Fruit fly (Drosophila melanogaster) whole organism, embryonic: ENCODE data around the gene CG13373.

Experiments used
- ATbp ChIP-seq: fragments of 200-800 bp; sonication (Bioruptor generic); optimal IDR thresholded peaks from 2 replicates; lab custom pipeline; 2017; ENCODE audit warnings: missing biosample characterization, mild to moderate bottlenecking, missing genetic modification characterization, missing genetic modification reagents
- B-H2 ChIP-seq: fragments of 200-800 bp; sonication (Bioruptor generic); optimal IDR thresholded peaks from 2 replicates; lab custom pipeline; 2018; ENCODE audit warnings: missing biosample characterization, mild to moderate bottlenecking, missing genetic modification characterization
- CG10543 ChIP-seq: fragments of 200-800 bp; sonication (Bioruptor generic); optimal IDR thresholded peaks from 3 replicates; lab custom pipeline; 2017; ENCODE audit warnings: missing biosample characterization, mild to moderate bottlenecking, missing genetic modification characterization, moderate library complexity
- CG10959 ChIP-seq: fragments of 200-800 bp; sonication (Bioruptor generic); IDR thresholded peaks from 2 replicates; pipeline ENCODE4 v1.3.6; 2022; ENCODE audit warnings: missing biosample characterization, missing genetic modification characterization
- CG11456 ChIP-seq: fragments of 200-800 bp; sonication (Bioruptor generic); IDR thresholded peaks from 3 replicates; pipeline ENCODE4 v1.3.6; 2022; ENCODE audit warnings: missing biosample characterization, missing genetic modification characterization
- CG12391 ChIP-seq: fragments of 200-800 bp; sonication (Bioruptor generic); optimal IDR thresholded peaks from 3 replicates; lab custom pipeline; 2018; ENCODE audit warnings: missing biosample characterization, mild to moderate bottlenecking, missing genetic modification characterization, moderate library complexity
- CG12769 ChIP-seq: fragments of 200-800 bp; sonication (Bioruptor generic); optimal IDR thresholded peaks from 2 replicates; lab custom pipeline; 2019; ENCODE audit warnings: missing biosample characterization, mild to moderate bottlenecking, missing genetic modification characterization, moderate library complexity
- CG13894 ChIP-seq: fragments of 200-800 bp; sonication (Bioruptor generic); optimal IDR thresholded peaks from 3 replicates; lab custom pipeline; 2018; ENCODE audit warnings: missing biosample characterization, mild to moderate bottlenecking, missing genetic modification characterization, moderate library complexity
- CG14050 ChIP-seq: fragments of 200-800 bp; sonication (Bioruptor generic); IDR thresholded peaks from 3 replicates; pipeline ENCODE4 v1.3.6; 2022; ENCODE audit warnings: missing biosample characterization, missing genetic modification characterization
- CG14860 ChIP-seq: fragments of 200-800 bp; sonication (Bioruptor generic); IDR thresholded peaks from 3 replicates; pipeline ENCODE4 v1.3.6; 2022; ENCODE audit warnings: missing biosample characterization, missing genetic modification characterization; ENCODE audit not compliant: partially characterized antibody
- CG15073 ChIP-seq: fragments of 200-800 bp; sonication (Bioruptor generic); optimal IDR thresholded peaks from 2 replicates; lab custom pipeline; 2016; ENCODE audit warnings: missing biosample characterization, missing genetic modification characterization
- CG17328 ChIP-seq: fragments of 200-800 bp; sonication (Bioruptor generic); IDR thresholded peaks from 2 replicates; pipeline ENCODE4 v1.3.6; 2022; ENCODE audit warnings: missing biosample characterization, missing genetic modification characterization
- CG17568 ChIP-seq: fragments of 200-800 bp; sonication (Bioruptor generic); optimal IDR thresholded peaks from 2 replicates; lab custom pipeline; 2018; ENCODE audit warnings: missing biosample characterization, mild to moderate bottlenecking, missing genetic modification characterization, moderate library complexity
- CG17829 ChIP-seq: fragments of 200-800 bp; optimal IDR thresholded peaks from 2 replicates; lab custom pipeline; 2019; ENCODE audit warnings: missing biosample characterization, mild to moderate bottlenecking, missing genetic modification characterization, moderate library complexity
- CG1832 ChIP-seq: fragments of 200-800 bp; sonication (Bioruptor generic); optimal IDR thresholded peaks from 2 replicates; lab custom pipeline; 2017; ENCODE audit warnings: missing biosample characterization, mild to moderate bottlenecking, missing genetic modification characterization, inconsistent platforms
- CG2202 ChIP-seq: fragments of 200-800 bp; sonication (Bioruptor generic); optimal IDR thresholded peaks from 2 replicates; lab custom pipeline; 2018; ENCODE audit warnings: missing biosample characterization, mild to moderate bottlenecking, missing genetic modification characterization
- CG30020 ChIP-seq: fragments of 200-800 bp; optimal IDR thresholded peaks from 2 replicates; lab custom pipeline; 2019; ENCODE audit warnings: missing biosample characterization, mild to moderate bottlenecking, missing genetic modification characterization, moderate library complexity
- CG34376 ChIP-seq: fragments of 200-800 bp; sonication (Bioruptor generic); optimal IDR thresholded peaks from 2 replicates; lab custom pipeline; 2018; ENCODE audit warnings: missing biosample characterization, mild to moderate bottlenecking, missing genetic modification characterization
- CG7928 ChIP-seq: fragments of 200-800 bp; sonication (Bioruptor generic); optimal IDR thresholded peaks from 2 replicates; lab custom pipeline; 2017; ENCODE audit warnings: missing biosample characterization, mild to moderate bottlenecking, missing genetic modification characterization
- CG8765 ChIP-seq: fragments of 200-800 bp; sonication (Bioruptor generic); IDR thresholded peaks from 2 replicates; pipeline ENCODE4 v1.3.6; 2022; ENCODE audit warnings: missing biosample characterization, missing genetic modification characterization
- Dek ChIP-seq: fragments of 200-800 bp; sonication (Bioruptor generic); optimal IDR thresholded peaks from 3 replicates; lab custom pipeline; 2019; ENCODE audit warnings: missing biosample characterization, mild to moderate bottlenecking, missing genetic modification characterization, moderate library complexity
- Doc2 ChIP-seq: fragments of 200-800 bp; sonication (Bioruptor generic); IDR thresholded peaks from 2 replicates; pipeline ENCODE4 v1.3.6; 2022; ENCODE audit warnings: missing biosample characterization, missing genetic modification characterization
- H15 ChIP-seq: fragments of 200-800 bp; sonication (Bioruptor generic); IDR thresholded peaks from 3 replicates; pipeline ENCODE4 v1.3.6; 2022; ENCODE audit warnings: missing biosample characterization, missing genetic modification characterization
- HLH3B ChIP-seq: fragments of 200-800 bp; sonication (Bioruptor generic); IDR thresholded peaks from 2 replicates; pipeline ENCODE4 v1.3.6; 2022; ENCODE audit warnings: missing biosample characterization, missing genetic modification characterization
- Hr3 ChIP-seq: fragments of 200-800 bp; sonication (Bioruptor generic); optimal IDR thresholded peaks from 3 replicates; lab custom pipeline; 2016; ENCODE audit warnings: missing biosample characterization, missing genetic modification characterization
- Lhr ChIP-seq: fragments of 200-800 bp; sonication (Bioruptor generic); optimal IDR thresholded peaks from 3 replicates; lab custom pipeline; 2017; ENCODE audit warnings: mild to moderate bottlenecking, missing biosample characterization, missing genetic modification reagents, missing genetic modification characterization
- Lim3 ChIP-seq: fragments of 200-800 bp; sonication (Bioruptor generic); IDR thresholded peaks from 2 replicates; pipeline ENCODE4 v1.3.6; 2022; ENCODE audit warnings: missing biosample characterization, missing genetic modification characterization
- Opbp ChIP-seq: fragments of 200-800 bp; sonication (Bioruptor generic); IDR thresholded peaks from 3 replicates; pipeline ENCODE4 v1.3.6; 2022; ENCODE audit warnings: missing biosample characterization, missing genetic modification characterization; ENCODE audit not compliant: partially characterized antibody
- Sry-δ ChIP-seq: fragments of 200-800 bp; sonication (Bioruptor generic); optimal IDR thresholded peaks from 2 replicates; lab custom pipeline; 2016; ENCODE audit warnings: missing biosample characterization, missing genetic modification characterization
- Usf ChIP-seq: fragments of 200-800 bp; sonication (Bioruptor generic); optimal IDR thresholded peaks from 2 replicates; lab custom pipeline; 2017; ENCODE audit warnings: missing genotype, missing biosample characterization, missing genetic modification characterization
- ac ChIP-seq: fragments of 200-800 bp; sonication (Bioruptor generic); optimal IDR thresholded peaks from 3 replicates; lab custom pipeline; 2017; ENCODE audit warnings: missing biosample characterization, mild to moderate bottlenecking, missing genetic modification characterization
- chif ChIP-seq, 2 experiments: fragments of 200-800 bp; sonication (Bioruptor generic); optimal IDR thresholded peaks; 3 replicates each; lab custom pipeline; 2016; ENCODE audit warnings: missing biosample characterization in 2 of 2, missing genetic modification characterization in 2 of 2
- chm ChIP-seq: fragments of 200-800 bp; sonication (Bioruptor generic); IDR thresholded peaks from 2 replicates; pipeline ENCODE4 v1.3.6; 2022; ENCODE audit warnings: missing biosample characterization, missing genetic modification characterization
- ci ChIP-seq: fragments of 200-800 bp; sonication (Bioruptor generic); IDR thresholded peaks from 3 replicates; pipeline ENCODE4 v1.3.6; 2022; ENCODE audit warnings: missing biosample characterization, missing genetic modification characterization
- dati ChIP-seq: fragments of 200-800 bp; sonication (Bioruptor generic); IDR thresholded peaks from 2 replicates; pipeline ENCODE4 v1.3.6; 2022; ENCODE audit warnings: missing biosample characterization, missing genetic modification characterization
- dmrt99B ChIP-seq: fragments of 200-800 bp; sonication (Bioruptor generic); optimal IDR thresholded peaks from 2 replicates; lab custom pipeline; 2018; ENCODE audit warnings: missing biosample characterization, mild to moderate bottlenecking, missing genetic modification characterization, moderate library complexity
- gfzf ChIP-seq: fragments of 200-800 bp; sonication (Bioruptor generic); optimal IDR thresholded peaks from 2 replicates; lab custom pipeline; 2016; ENCODE audit warnings: missing biosample characterization, mild to moderate bottlenecking, missing genetic modification characterization, moderate library complexity
- grn ChIP-seq: fragments of 200-800 bp; sonication (Bioruptor generic); optimal IDR thresholded peaks from 3 replicates; lab custom pipeline; 2017; ENCODE audit warnings: missing biosample characterization, missing genetic modification characterization
- gsb-n ChIP-seq: fragments of 200-800 bp; sonication (Bioruptor generic); optimal IDR thresholded peaks from 3 replicates; lab custom pipeline; 2018; ENCODE audit warnings: missing biosample characterization, mild to moderate bottlenecking, missing genetic modification characterization
- lab ChIP-seq: fragments of 200-800 bp; sonication (Bioruptor generic); optimal IDR thresholded peaks from 3 replicates; lab custom pipeline; 2017; ENCODE audit warnings: missing biosample characterization, missing genetic modification characterization, mild to moderate bottlenecking, moderate library complexity, missing genetic modification reagents
- nerfin-2 ChIP-seq: fragments of 200-800 bp; sonication (Bioruptor generic); IDR thresholded peaks from 2 replicates; pipeline ENCODE4 v1.3.6; 2022; ENCODE audit warnings: missing biosample characterization, missing genetic modification characterization; ENCODE audit not compliant: partially characterized antibody
- onecut ChIP-seq: fragments of 200-800 bp; sonication (Bioruptor generic); IDR thresholded peaks from 2 replicates; pipeline ENCODE4 v1.3.6; 2022; ENCODE audit warnings: missing biosample characterization, missing genetic modification characterization
- pros ChIP-seq: fragments of 200-800 bp; sonication (Bioruptor generic); optimal IDR thresholded peaks from 3 replicates; lab custom pipeline; 2019; ENCODE audit warnings: missing biosample characterization, mild to moderate bottlenecking, missing genetic modification characterization, moderate library complexity
- ro ChIP-seq: fragments of 200-800 bp; sonication (Bioruptor generic); IDR thresholded peaks from 2 replicates; pipeline ENCODE4 v1.3.6; 2022; ENCODE audit warnings: missing biosample characterization, missing genetic modification characterization
- seq ChIP-seq: fragments of 200-800 bp; sonication (Bioruptor generic); IDR thresholded peaks from 2 replicates; pipeline ENCODE4 v1.3.6; 2022; ENCODE audit warnings: missing biosample characterization, missing genetic modification characterization
- slp2 ChIP-seq: fragments of 200-800 bp; sonication (Bioruptor generic); optimal IDR thresholded peaks from 2 replicates; lab custom pipeline; 2016; ENCODE audit warnings: missing biosample characterization, missing genetic modification characterization
- sqz ChIP-seq: fragments of 200-800 bp; sonication (Bioruptor generic); optimal IDR thresholded peaks from 3 replicates; lab custom pipeline; 2018; ENCODE audit warnings: missing biosample characterization, mild to moderate bottlenecking, missing genetic modification characterization
- sr ChIP-seq: fragments of 200-800 bp; sonication (Bioruptor generic); IDR thresholded peaks from 3 replicates; pipeline ENCODE4 v1.3.6; 2022; ENCODE audit warnings: missing biosample characterization, missing genetic modification characterization
- wek ChIP-seq: fragments of 200-800 bp; sonication (Bioruptor generic); optimal IDR thresholded peaks from 3 replicates; lab custom pipeline; 2018; ENCODE audit warnings: missing biosample characterization, mild to moderate bottlenecking, missing genetic modification characterization, moderate library complexity

CG13373 gene

dm6 chrX:493445-494190 is 16.8 kb downstream of the CG13373 start, which contains the start of gene CG17896 (continued):
- peak; percentile 84 for TF ChIP-seq wek (GFP tag; lab: Kevin White, UChicago)
- TF ChIP-seq CG10959: peak; percentile 91
- peak; percentile 92 for TF ChIP-seq onecut (GFP tag; lab: Robert Waterston, UW)
- TF ChIP-seq sr (GFP tag; lab: Robert Waterston, UW): peak; percentile 85; the same call in 2 of the 3 replicates
- TF ChIP-seq Doc2 (GFP tag; lab: Robert Waterston, UW): peak; percentile 92
- peak; percentile 97 for TF ChIP-seq ci (GFP tag; lab: Robert Waterston, UW)
- TF ChIP-seq H15 (GFP tag; lab: Robert Waterston, UW): peak; percentile 97
- TF ChIP-seq ro: peak; percentile 92
- TF ChIP-seq CG1832 (GFP tag; lab: Kevin White, UChicago): no peak
- peak; percentile 97 for TF ChIP-seq Usf
- TF ChIP-seq Lhr (GFP tag; lab: Kevin White, UChicago): peak; percentile 80
- TF ChIP-seq Hr3 (GFP tag; lab: Kevin White, UChicago): peak; percentile 97
- TF ChIP-seq gfzf (GFP tag; lab: Kevin White, UChicago): peak; percentile 34
- TF ChIP-seq lab (GFP tag; lab: Kevin White, UChicago): peak; percentile 99
- TF ChIP-seq pros (GFP tag; lab: Kevin White, UChicago): peak; percentile 9
- peak; percentile 55 for TF ChIP-seq CG30020
- peak; percentile 79 for TF ChIP-seq CG2202 (tag; lab: Kevin White, UChicago)
- no peak for TF ChIP-seq CG17568
- TF ChIP-seq Dek (tag; lab: Kevin White, UChicago): peak; percentile 99
- no peak for TF ChIP-seq CG14860 (GFP tag; lab: Robert Waterston, UW)
- TF ChIP-seq CG8765: peak; percentile 95
- TF ChIP-seq CG12769 (tag; lab: Kevin White, UChicago): peak; percentile 100
- TF ChIP-seq CG7928 (GFP tag; lab: Kevin White, UChicago): peak; percentile 83
- TF ChIP-seq seq: peak; percentile 98
- TF ChIP-seq CG10543 (GFP tag; lab: Kevin White, UChicago): peak; percentile 85
- TF ChIP-seq slp2 (GFP tag; lab: Kevin White, UChicago): peak; percentile 97
- peak; percentile 96 for TF ChIP-seq chm
- peak; percentile 77 for TF ChIP-seq grn (GFP tag; lab: Kevin White, UChicago)
- no peak for TF ChIP-seq nerfin-2 (GFP tag; lab: Robert Waterston, UW)
- TF ChIP-seq B-H2 (GFP tag; lab: Kevin White, UChicago): peak; percentile 84
- TF ChIP-seq sqz (GFP tag; lab: Kevin White, UChicago): peak; percentile 76
- TF ChIP-seq CG34376 (GFP tag; lab: Kevin White, UChicago): peak; percentile 91
- peak; percentile 81 for TF ChIP-seq CG15073 (GFP tag; lab: Kevin White, UChicago)
- peak; percentile 96 for TF ChIP-seq CG17328 (GFP tag; lab: Robert Waterston, UW)
- TF ChIP-seq CG11456 (GFP tag; lab: Robert Waterston, UW): peak; percentile 99
- TF ChIP-seq Sry-δ: peak; percentile 75
- peak; percentile 94 for TF ChIP-seq CG17829
- TF ChIP-seq dmrt99B: peak; percentile 97
- peak; percentile 94 for TF ChIP-seq Lim3 (GFP tag; lab: Robert Waterston, UW)
- no peak for TF ChIP-seq Opbp
- TF ChIP-seq gsb-n: peak; percentile 88
- TF ChIP-seq ac (GFP tag; lab: Kevin White, UChicago): peak; percentile 47
- peak; percentile 90 for TF ChIP-seq dati
- peak; percentile 97 to 98 for TF ChIP-seq chif (GFP tag; optimal IDR thresholded peaks at IDR 0.05; lab: Kevin White, UChicago)
- peak; percentile 96 for TF ChIP-seq CG12391 (tag; lab: Kevin White, UChicago)
- peak; percentile 97 for TF ChIP-seq HLH3B (GFP tag; lab: Robert Waterston, UW)
- peak; percentile 95 for TF ChIP-seq ATbp (GFP tag; lab: Kevin White, UChicago)
- peak; percentile 95 for TF ChIP-seq CG14050 (GFP tag; lab: Robert Waterston, UW)
- peak; percentile 97 for TF ChIP-seq CG13894 (tag; lab: Kevin White, UChicago)
